Fruit fly (Drosophila melanogaster) whole organism, prepupa: ENCODE results near the gene MED24.
"Not testable (repeated sequence)": the region's sequence is repeated elsewhere in the genome, so short reads cannot be mapped to it uniquely, and the experiment has no call there.

ENCODE experiments used
- Blimp-1 ChIP-seq: fragments of 200-800 bp; sonication (Bioruptor generic); optimal IDR thresholded peaks from 3 replicates; lab custom pipeline; 2017; ENCODE audit warnings: missing biosample characterization, missing genetic modification characterization, mild to moderate bottlenecking, moderate library complexity, missing genetic modification reagents
- CG10631 ChIP-seq: fragments of 200-800 bp; sonication (Bioruptor generic); optimal IDR thresholded peaks from 2 replicates; lab custom pipeline; 2016; ENCODE audit warnings: missing biosample characterization, missing genetic modification characterization
- CG11762 ChIP-seq: fragments of 200-800 bp; sonication (Bioruptor generic); optimal IDR thresholded peaks from 3 replicates; lab custom pipeline; 2016; ENCODE audit warnings: missing biosample characterization, missing genetic modification characterization; ENCODE audit not compliant: insufficient read depth
- CG15336 ChIP-seq: fragments of 200-800 bp; sonication (Bioruptor generic); IDR thresholded peaks from 2 replicates; pipeline ENCODE4 v1.3.6; 2022; ENCODE audit warnings: missing biosample characterization, missing genetic modification characterization
- CG1621 ChIP-seq: fragments of 200-800 bp; sonication (Bioruptor generic); optimal IDR thresholded peaks from 3 replicates; lab custom pipeline; 2018; ENCODE audit warnings: missing biosample characterization, mild to moderate bottlenecking, missing genetic modification characterization
- CG3032 ChIP-seq: fragments of 200-800 bp; optimal IDR thresholded peaks from 2 replicates; lab custom pipeline; 2019; ENCODE audit warnings: missing biosample characterization, mild to moderate bottlenecking, missing genetic modification characterization, moderate library complexity
- CG31627 ChIP-seq: fragments of 200-800 bp; sonication (Bioruptor generic); optimal IDR thresholded peaks from 3 replicates; lab custom pipeline; 2016; ENCODE audit warnings: missing biosample characterization, missing genetic modification characterization
- CG32006 ChIP-seq: fragments of 200-800 bp; sonication (Bioruptor generic); optimal IDR thresholded peaks from 3 replicates; lab custom pipeline; 2017; ENCODE audit warnings: missing biosample characterization, mild to moderate bottlenecking, missing genetic modification characterization
- CG4318 ChIP-seq: fragments of 200-800 bp; sonication (Bioruptor generic); optimal IDR thresholded peaks from 3 replicates; lab custom pipeline; 2017; ENCODE audit warnings: missing biosample characterization, mild to moderate bottlenecking, missing genetic modification characterization
- CG6163 ChIP-seq: fragments of 200-800 bp; sonication (Bioruptor generic); IDR thresholded peaks from 3 replicates; pipeline ENCODE4 v1.3.6; 2022; ENCODE audit warnings: missing biosample characterization, missing genetic modification characterization
- CG6276 ChIP-seq: fragments of 200-800 bp; sonication (Bioruptor generic); optimal IDR thresholded peaks from 2 replicates; lab custom pipeline; 2017; ENCODE audit warnings: missing biosample characterization, mild to moderate bottlenecking, missing genetic modification characterization
- CG6792 ChIP-seq: fragments of 200-800 bp; sonication (Bioruptor generic); optimal IDR thresholded peaks from 3 replicates; lab custom pipeline; 2016; ENCODE audit warnings: missing biosample characterization, missing genetic modification characterization
- CG6854 ChIP-seq: fragments of 200-800 bp; sonication (Bioruptor generic); optimal IDR thresholded peaks from 2 replicates; lab custom pipeline; 2017; ENCODE audit warnings: missing biosample characterization, mild to moderate bottlenecking, missing genetic modification characterization
- CG7368 ChIP-seq: fragments of 200-800 bp; sonication (Bioruptor generic); optimal IDR thresholded peaks from 3 replicates; lab custom pipeline; 2016; ENCODE audit warnings: missing biosample characterization, missing genetic modification characterization
- CG8119 ChIP-seq: fragments of 200-800 bp; sonication (Bioruptor generic); IDR thresholded peaks from 3 replicates; pipeline ENCODE4 v1.3.6; 2022; ENCODE audit warnings: missing biosample characterization, missing genetic modification characterization
- CG8319 ChIP-seq: fragments of 200-800 bp; sonication (Bioruptor generic); optimal IDR thresholded peaks from 3 replicates; lab custom pipeline; 2016; ENCODE audit warnings: missing biosample characterization, missing genetic modification characterization
- CG9139 ChIP-seq: fragments of 200-800 bp; sonication (Bioruptor generic); optimal IDR thresholded peaks from 3 replicates; lab custom pipeline; 2017; ENCODE audit warnings: missing biosample characterization, mild to moderate bottlenecking, missing genetic modification characterization
- Ets96B ChIP-seq: fragments of 200-800 bp; optimal IDR thresholded peaks from 2 replicates; lab custom pipeline; 2019; ENCODE audit warnings: missing biosample characterization, mild to moderate bottlenecking, missing genetic modification characterization, moderate library complexity
- Gug ChIP-seq: fragments of 200-800 bp; sonication (Bioruptor generic); IDR thresholded peaks from 2 replicates; pipeline ENCODE4 v1.3.6; 2022; ENCODE audit warnings: missing biosample characterization, missing genetic modification characterization
- Hr39 ChIP-seq: fragments of 200-800 bp; sonication (Bioruptor generic); optimal IDR thresholded peaks from 2 replicates; lab custom pipeline; 2016; ENCODE audit warnings: missing biosample characterization, missing genetic modification characterization
- Lpt ChIP-seq: fragments of 200-800 bp; sonication (Bioruptor generic); optimal IDR thresholded peaks from 3 replicates; lab custom pipeline; 2016; ENCODE audit warnings: missing biosample characterization, missing genetic modification characterization
- Met ChIP-seq: fragments of 200-800 bp; sonication (Bioruptor generic); optimal IDR thresholded peaks from 3 replicates; lab custom pipeline; 2016; ENCODE audit warnings: missing biosample characterization, missing genetic modification characterization
- Smox ChIP-seq: fragments of 200-800 bp; sonication (Bioruptor generic); optimal IDR thresholded peaks from 3 replicates; lab custom pipeline; 2016; ENCODE audit warnings: missing biosample characterization, missing genetic modification characterization
- Sox102F ChIP-seq: fragments of 200-800 bp; sonication (Bioruptor generic); optimal IDR thresholded peaks from 2 replicates; lab custom pipeline; 2016; ENCODE audit warnings: missing biosample characterization, mild to moderate bottlenecking, missing genetic modification characterization
- Sox14 ChIP-seq: fragments of 200-800 bp; sonication (Bioruptor generic); optimal IDR thresholded peaks from 3 replicates; lab custom pipeline; 2016; ENCODE audit warnings: missing biosample characterization, missing genetic modification characterization
- achi ChIP-seq: fragments of 200-800 bp; sonication (Bioruptor generic); optimal IDR thresholded peaks from 3 replicates; lab custom pipeline; 2016; ENCODE audit warnings: missing biosample characterization, missing genetic modification characterization
- acj6 ChIP-seq: fragments of 200-800 bp; sonication (Bioruptor generic); optimal IDR thresholded peaks from 3 replicates; lab custom pipeline; 2016; ENCODE audit warnings: missing biosample characterization, missing genetic modification characterization
- cyc ChIP-seq: fragments of 200-800 bp; sonication (Bioruptor generic); optimal IDR thresholded peaks from 3 replicates; lab custom pipeline; 2016; ENCODE audit warnings: missing biosample characterization, missing genetic modification characterization
- dac ChIP-seq: fragments of 200-800 bp; sonication (Bioruptor generic); optimal IDR thresholded peaks from 2 replicates; lab custom pipeline; 2017; ENCODE audit warnings: missing biosample characterization, mild to moderate bottlenecking, missing genetic modification characterization
- dsx ChIP-seq: fragments of 200-800 bp; optimal IDR thresholded peaks from 3 replicates; lab custom pipeline; 2019; ENCODE audit warnings: missing biosample characterization, mild to moderate bottlenecking, missing genetic modification characterization, moderate library complexity; ENCODE audit not compliant: poor library complexity, severe bottlenecking
- eg ChIP-seq: fragments of 200-800 bp; sonication (Bioruptor generic); IDR thresholded peaks from 3 replicates; pipeline ENCODE4 v1.3.6; 2022; ENCODE audit warnings: missing biosample characterization, missing genetic modification characterization
- esn ChIP-seq: fragments of 200-800 bp; sonication (Bioruptor generic); optimal IDR thresholded peaks from 2 replicates; lab custom pipeline; 2016; ENCODE audit warnings: missing biosample characterization, mild to moderate bottlenecking, missing genetic modification characterization, moderate library complexity
- fd85E ChIP-seq: fragments of 200-800 bp; sonication (Bioruptor generic); optimal IDR thresholded peaks from 3 replicates; lab custom pipeline; 2016; ENCODE audit warnings: missing biosample characterization, missing genetic modification characterization
- lz ChIP-seq: fragments of 200-800 bp; sonication (Bioruptor generic); optimal IDR thresholded peaks from 3 replicates; lab custom pipeline; 2016; ENCODE audit warnings: missing biosample characterization, missing genetic modification characterization
- net ChIP-seq: fragments of 200-800 bp; sonication (Bioruptor generic); optimal IDR thresholded peaks from 3 replicates; lab custom pipeline; 2016; ENCODE audit warnings: missing biosample characterization, missing genetic modification characterization
- salr ChIP-seq, 2 experiments: fragments of 200-800 bp; sonication (Bioruptor generic); optimal IDR thresholded peaks; 3 replicates each; lab custom pipeline; 2016 to 2018; ENCODE audit warnings: missing biosample characterization in 2 of 2, missing genetic modification characterization in 2 of 2, mild to moderate bottlenecking in 1 of 2
- spab ChIP-seq: fragments of 200-800 bp; sonication (Bioruptor generic); optimal IDR thresholded peaks from 2 replicates; lab custom pipeline; 2017; ENCODE audit warnings: missing biosample characterization, mild to moderate bottlenecking, missing genetic modification characterization, missing genetic modification reagents
- ss ChIP-seq, 2 experiments: fragments of 200-800 bp; sonication (Bioruptor generic); optimal IDR thresholded peaks; 2 replicates in 1 of 2; 3 replicates in 1 of 2; lab custom pipeline; 2017 to 2018; ENCODE audit warnings: mild to moderate bottlenecking in 2 of 2, missing biosample characterization in 2 of 2, missing genetic modification characterization in 2 of 2, moderate library complexity in 1 of 2
- svp ChIP-seq: fragments of 200-800 bp; sonication (Bioruptor generic); peaks from one replicate; lab custom pipeline; 2016; ENCODE audit warnings: missing biosample characterization, missing genetic modification characterization
- topi ChIP-seq: fragments of 200-800 bp; sonication (Bioruptor generic); optimal IDR thresholded peaks from 3 replicates; lab custom pipeline; 2016; ENCODE audit warnings: missing biosample characterization, missing genetic modification characterization
- vri ChIP-seq: fragments of 200-800 bp; sonication (Bioruptor generic); optimal IDR thresholded peaks from 3 replicates; lab custom pipeline; 2016; ENCODE audit warnings: missing biosample characterization, mild to moderate bottlenecking, missing genetic modification characterization

Gene MED24

dm6 chr3L:8221835-8222234 lies 30.8 kb downstream of the MED24 start, which contains the start of gene CG13678:
Gene CG13678, plus strand, starts transcription at chr3L:8222141.
- TF ChIP-seq eg (GFP tag; lab: Robert Waterston, UW) (no peak), svp (GFP tag; lab: Kevin White, UChicago) (no peak), Met (GFP tag; lab: Kevin White, UChicago) (no peak), dac (GFP tag; lab: Kevin White, UChicago) (no peak), spab (GFP tag; lab: Kevin White, UChicago) (no peak), CG31627 (GFP tag; lab: Kevin White, UChicago) (no peak), dsx (GFP tag; lab: Kevin White, UChicago) (no peak), lz (no peak), achi (GFP tag; lab: Kevin White, UChicago) (no peak), CG15336 (GFP tag; lab: Robert Waterston, UW) (no peak)

dm6 chr3L:8228924-8229323 lies 37.9 kb downstream of the MED24 start, which contains the start of gene eIF4E3:
Gene eIF4E3, plus strand, starts transcription at chr3L:8229224.
- no peak for TF ChIP-seq dac (GFP tag; lab: Kevin White, UChicago)
- no peak for TF ChIP-seq CG6854 (GFP tag; lab: Kevin White, UChicago)

DNA sequence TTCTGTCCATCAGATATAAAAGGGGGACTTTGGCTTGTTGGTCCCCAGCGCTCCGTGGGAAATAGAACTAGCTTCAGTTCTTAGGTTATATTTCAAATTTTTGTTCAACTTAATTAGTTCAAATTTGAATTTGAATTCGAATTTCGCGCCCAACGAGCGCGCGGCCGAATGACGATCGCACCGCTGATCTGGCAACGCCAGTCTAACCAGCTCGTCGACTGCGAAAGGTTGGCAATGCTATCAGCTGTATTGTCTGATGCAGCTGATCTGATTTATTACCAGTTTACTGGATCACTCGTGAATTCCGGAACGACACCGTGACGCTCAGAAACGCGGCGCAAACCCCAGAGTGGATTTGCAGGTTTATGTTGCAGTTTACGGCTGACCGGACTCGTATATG lies 47.3 kb downstream of the MED24 start, which contains the start of gene Dscam4:
Dscam4 (plus strand) TSS at position 301 of the 400 bp plus-strand sequence.
- TF ChIP-seq spab (GFP tag; lab: Kevin White, UChicago); CG6854 (GFP tag; lab: Kevin White, UChicago); CG1621 (tag; lab: Kevin White, UChicago): not testable (repeated sequence)

DNA sequence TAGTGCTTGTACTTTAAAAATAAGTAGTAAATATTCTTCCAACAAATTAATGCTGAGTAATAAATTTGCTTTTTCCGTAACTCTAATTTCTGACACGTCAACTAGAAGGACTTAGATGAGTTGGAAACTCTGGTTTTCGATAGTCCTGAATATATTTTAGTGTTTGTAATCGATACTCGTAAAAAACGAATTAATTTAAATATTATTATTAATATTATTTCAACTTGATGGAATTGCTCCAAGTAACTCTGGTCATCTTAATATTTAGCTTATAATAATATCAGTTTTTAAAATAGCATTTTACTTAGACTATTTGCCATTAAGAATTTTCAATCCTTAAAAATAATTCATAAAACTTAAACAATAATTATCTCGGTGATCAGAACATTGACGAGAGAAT lies 49.4 kb downstream of the MED24 start, which contains the start of gene CG7213:
CG7213 (minus strand) TSS at position 101 of the 400 bp plus-strand sequence.
- TF ChIP-seq CG6276 (GFP tag; lab: Kevin White, UChicago) = no peak
- TF ChIP-seq CG1621 (tag; lab: Kevin White, UChicago) = no peak
- TF ChIP-seq dac (GFP tag; lab: Kevin White, UChicago) = no peak
- no peak for TF ChIP-seq CG10631 (GFP tag; lab: Kevin White, UChicago)
- no peak for TF ChIP-seq CG8319 (GFP tag; lab: Kevin White, UChicago)
- no peak for TF ChIP-seq CG8119 (GFP tag; lab: Robert Waterston, UW)
- no peak for TF ChIP-seq topi
- no peak for TF ChIP-seq Sox14 (GFP tag; lab: Kevin White, UChicago)
- TF ChIP-seq acj6 = no peak
- TF ChIP-seq net = no peak
- TF ChIP-seq vri (GFP tag; lab: Kevin White, UChicago) = no peak
- no peak for TF ChIP-seq CG3032 (tag; lab: Kevin White, UChicago)
- TF ChIP-seq esn (GFP tag; lab: Kevin White, UChicago) = no peak
- no peak for TF ChIP-seq CG7368
- TF ChIP-seq cyc (GFP tag; lab: Kevin White, UChicago) = no peak
- no peak for TF ChIP-seq CG31627 (GFP tag; lab: Kevin White, UChicago)

dm6 chr3L:8240932-8241331 lies 49.9 kb downstream of the MED24 start:
- TF ChIP-seq achi (GFP tag; lab: Kevin White, UChicago) (no peak), svp (GFP tag; lab: Kevin White, UChicago) (no peak), ss (GFP tag; optimal IDR thresholded peaks at IDR 0.05; lab: Kevin White, UChicago) (peak in 1 of 2 experiments; percentile 21), Smox (GFP tag; lab: Kevin White, UChicago) (no peak), CG31627 (GFP tag; lab: Kevin White, UChicago) (no peak), net (no peak), CG6792 (GFP tag; lab: Kevin White, UChicago) (no peak), cyc (GFP tag; lab: Kevin White, UChicago) (no peak), CG11762 (no peak), Met (GFP tag; lab: Kevin White, UChicago) (no peak), Blimp-1 (GFP tag; lab: Kevin White, UChicago) (no peak), dac (GFP tag; lab: Kevin White, UChicago) (no peak), Lpt (GFP tag; lab: Kevin White, UChicago) (no peak), fd85E (no peak), CG32006 (GFP tag; lab: Kevin White, UChicago) (no peak), CG10631 (GFP tag; lab: Kevin White, UChicago) (no peak), CG6163 (GFP tag; lab: Robert Waterston, UW) (peak; percentile 35; the same call in 1 of the 3 replicates), Ets96B (tag; lab: Kevin White, UChicago) (no peak), salr (GFP tag; optimal IDR thresholded peaks at IDR 0.05; lab: Kevin White, UChicago) (no peak), Sox102F (GFP tag; lab: Kevin White, UChicago) (no peak), CG4318 (GFP tag; lab: Kevin White, UChicago) (no peak), lz (no peak), CG9139 (GFP tag; lab: Kevin White, UChicago) (no peak), Hr39 (no peak), CG8319 (GFP tag; lab: Kevin White, UChicago) (no peak), eg (GFP tag; lab: Robert Waterston, UW) (peak; percentile 63; the same call in 1 of the 3 replicates), Gug (no peak)
